Worm (Caenorhabditis elegans): ENCODE results near the gene F18E3.11.

Gene F18E3.11

ce11 chrV:7432441-7433146 is 19.3 kb downstream of the F18E3.11 start:
- no peak for TF ChIP-seq unc-62 (GFP tag; optimal IDR thresholded peaks at IDR 0.05)
- no peak for TF ChIP-seq zip-8 (tag; optimal IDR thresholded peaks at IDR 0.05)
- no peak for TF ChIP-seq nhr-28 (tag; optimal IDR thresholded peaks at IDR 0.05)
- TF ChIP-seq nhr-237 (tag; optimal IDR thresholded peaks at IDR 0.05), result no peak
- no peak for TF ChIP-seq hlh-1 (tag; optimal IDR thresholded peaks at IDR 0.05)
- no peak for TF ChIP-seq cnd-1 (tag; optimal IDR thresholded peaks at IDR 0.05)
- no peak for TF ChIP-seq ceh-83 (GFP tag; optimal IDR thresholded peaks at IDR 0.05)
- TF ChIP-seq unc-39 (tag; optimal IDR thresholded peaks at IDR 0.05), result no peak
- no peak for TF ChIP-seq blmp-1 (tag; optimal IDR thresholded peaks at IDR 0.05)
- TF ChIP-seq flh-1 (GFP tag; optimal IDR thresholded peaks at IDR 0.05), result no peak
- TF ChIP-seq tbx-8 (GFP tag; optimal IDR thresholded peaks at IDR 0.05), result no peak

- no peak for TF ChIP-seq sem-2 (GFP tag; optimal IDR thresholded peaks at IDR 0.05)
- TF ChIP-seq ceh-83 (GFP tag; optimal IDR thresholded peaks at IDR 0.05), result no peak
- no peak for TF ChIP-seq ham-2 (GFP tag; optimal IDR thresholded peaks at IDR 0.05)
- TF ChIP-seq pha-4 (tag; optimal IDR thresholded peaks at IDR 0.05), result no peak
- no peak for TF ChIP-seq nhr-76 (tag; optimal IDR thresholded peaks at IDR 0.05)
- no peak for TF ChIP-seq unc-120 (tag; optimal IDR thresholded peaks at IDR 0.05; ENCODE audit: poor library complexity, severe bottlenecking)
- no peak for TF ChIP-seq tbx-8 (GFP tag; optimal IDR thresholded peaks at IDR 0.05)
- TF ChIP-seq elt-1 (tag; optimal IDR thresholded peaks at IDR 0.05; ENCODE audit: borderline replicate concordance, insufficient read depth), result no peak
These were observed 21.6 kb downstream of the F18E3.11 start for ce11 chrV:7434805-7435363.

DNA sequence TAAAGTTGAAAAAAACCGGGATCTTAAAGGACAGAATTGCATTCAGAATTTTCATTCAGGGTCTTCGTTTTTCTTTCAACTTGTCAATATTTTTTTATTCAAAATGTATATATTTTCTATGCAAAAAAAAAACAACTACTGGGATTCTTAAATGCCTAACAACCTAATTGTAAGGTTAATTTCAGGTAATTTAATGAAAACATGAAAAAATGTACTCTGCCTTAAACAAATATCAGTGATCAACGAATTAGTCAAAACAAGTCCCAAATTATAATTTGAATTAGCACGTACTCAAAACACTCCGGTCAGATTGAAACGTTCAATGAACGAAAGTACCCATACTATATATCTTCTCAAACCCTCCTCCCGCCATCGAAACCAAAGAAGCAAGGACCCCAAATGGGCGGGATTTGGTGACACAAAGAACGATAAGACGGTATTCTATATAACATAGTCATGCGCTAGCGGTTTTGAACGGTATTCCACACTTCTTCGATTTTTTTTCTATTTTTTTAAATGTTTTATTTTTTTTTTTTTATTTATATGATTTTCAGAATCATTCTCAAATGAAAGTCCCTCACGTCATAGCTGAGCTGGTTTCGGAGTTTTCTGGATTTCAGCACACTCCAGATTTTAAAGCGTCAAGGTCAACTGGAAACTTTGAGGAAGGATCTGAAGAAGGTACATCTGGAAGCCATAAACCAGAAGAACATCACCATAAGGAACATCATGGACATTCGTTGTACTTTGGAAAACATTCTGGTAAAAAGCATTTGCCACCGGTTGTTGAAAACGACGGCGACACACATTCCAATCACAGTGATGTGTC is 22.3 kb downstream of the F18E3.11 start, which contains the start of the genes ddo-2 and F25E5.8:
Gene ddo-2 (minus strand): TSS at position 330 of the 829 bp plus-strand sequence.
Gene F25E5.8 (plus strand): TSS at position 555 of the 829 bp plus-strand sequence.
- no peak for TF ChIP-seq cnd-1 (tag; optimal IDR thresholded peaks at IDR 0.05)
- no peak for TF ChIP-seq lin-13 (tag; optimal IDR thresholded peaks at IDR 0.05)
- no peak for TF ChIP-seq tbx-8 (GFP tag; optimal IDR thresholded peaks at IDR 0.05)
- TF ChIP-seq sptf-1 (tag; optimal IDR thresholded peaks at IDR 0.05), result no peak
- no peak for TF ChIP-seq nhr-76 (tag; optimal IDR thresholded peaks at IDR 0.05)
- TF ChIP-seq mab-5 (tag; optimal IDR thresholded peaks at IDR 0.05), result no peak
- no peak for TF ChIP-seq ceh-83 (GFP tag; optimal IDR thresholded peaks at IDR 0.05)
- TF ChIP-seq unc-120 (tag; optimal IDR thresholded peaks at IDR 0.05; ENCODE audit: poor library complexity, severe bottlenecking), result no peak
- TF ChIP-seq nhr-237 (tag; optimal IDR thresholded peaks at IDR 0.05), result no peak
- TF ChIP-seq mep-1 (tag; optimal IDR thresholded peaks at IDR 0.05), result no peak
- TF ChIP-seq nhr-12 (tag; optimal IDR thresholded peaks at IDR 0.05), result no peak
- no peak for TF ChIP-seq nhr-28 (tag; optimal IDR thresholded peaks at IDR 0.05)
- no peak for TF ChIP-seq ceh-39 (tag; optimal IDR thresholded peaks at IDR 0.05)
- no peak for TF ChIP-seq elt-1 (tag; optimal IDR thresholded peaks at IDR 0.05; ENCODE audit: borderline replicate concordance, insufficient read depth)
- no peak for TF ChIP-seq drap-1 (GFP tag; optimal IDR thresholded peaks at IDR 0.05)
- TF ChIP-seq ceh-43 (GFP tag; optimal IDR thresholded peaks at IDR 0.05), result no peak
- no peak for TF ChIP-seq ztf-11 (tag; optimal IDR thresholded peaks at IDR 0.05)
- no peak for TF ChIP-seq bed-3 (GFP tag; optimal IDR thresholded peaks at IDR 0.05)
- no peak for TF ChIP-seq ces-1 (GFP tag; optimal IDR thresholded peaks at IDR 0.05)
- TF ChIP-seq snpc-4 (tag; optimal IDR thresholded peaks at IDR 0.05), result no peak

DNA sequence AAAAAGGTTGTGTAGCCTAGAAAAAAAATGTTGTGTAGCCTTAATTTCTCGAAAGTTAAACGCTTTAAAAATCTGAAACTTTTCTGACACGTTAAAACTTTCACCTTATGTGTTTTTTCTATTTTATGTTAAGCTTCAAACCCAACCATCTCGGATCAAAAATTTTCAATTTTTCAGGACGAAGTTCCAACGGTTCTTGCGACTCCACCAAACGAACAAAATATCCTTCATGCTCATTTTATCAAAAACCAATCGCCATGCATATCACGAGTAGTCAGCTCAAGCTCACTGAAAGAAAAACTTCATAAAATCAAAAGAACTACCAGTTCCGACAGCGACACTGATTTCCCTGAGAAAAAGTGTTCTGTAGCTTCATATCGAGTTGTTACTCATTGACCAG is 23.2 kb downstream of the F18E3.11 start:
- no peak for TF ChIP-seq mep-1 (tag; optimal IDR thresholded peaks at IDR 0.05)
- no peak for TF ChIP-seq M03D4.4 (tag; optimal IDR thresholded peaks at IDR 0.05)
- TF ChIP-seq pha-4 (tag; optimal IDR thresholded peaks at IDR 0.05), result no peak
- TF ChIP-seq ceh-83 (GFP tag; optimal IDR thresholded peaks at IDR 0.05), result no peak
- no peak for TF ChIP-seq tbx-8 (GFP tag; optimal IDR thresholded peaks at IDR 0.05)
- TF ChIP-seq snpc-4 (tag; optimal IDR thresholded peaks at IDR 0.05), result no peak
- no peak for TF ChIP-seq mls-2 (tag; optimal IDR thresholded peaks at IDR 0.05)
- no peak for TF ChIP-seq lsy-2 (tag; optimal IDR thresholded peaks at IDR 0.05)
- TF ChIP-seq sem-2 (GFP tag; optimal IDR thresholded peaks at IDR 0.05), result no peak
- TF ChIP-seq lin-13 (tag; optimal IDR thresholded peaks at IDR 0.05), result no peak

Measured in whole organism, mixed stage, embryonic.